Fruit fly (Drosophila melanogaster) whole organism, prepupa: Measurements from ENCODE around the gene Bx.
A peak's percentile ranks its signal among the peaks of the same experiment; 100 is the strongest.

ENCODE experiments used
- CG11762 ChIP-seq: fragments of 200-800 bp; sonication (Bioruptor generic); optimal IDR thresholded peaks from 3 replicates; lab custom pipeline; 2016; ENCODE audit warnings: missing biosample characterization, missing genetic modification characterization; ENCODE audit not compliant: insufficient read depth
- CG31627 ChIP-seq: fragments of 200-800 bp; sonication (Bioruptor generic); optimal IDR thresholded peaks from 3 replicates; lab custom pipeline; 2016; ENCODE audit warnings: missing biosample characterization, missing genetic modification characterization
- CG6854 ChIP-seq: fragments of 200-800 bp; sonication (Bioruptor generic); optimal IDR thresholded peaks from 2 replicates; lab custom pipeline; 2017; ENCODE audit warnings: missing biosample characterization, mild to moderate bottlenecking, missing genetic modification characterization
- Sox14 ChIP-seq: fragments of 200-800 bp; sonication (Bioruptor generic); optimal IDR thresholded peaks from 3 replicates; lab custom pipeline; 2016; ENCODE audit warnings: missing biosample characterization, missing genetic modification characterization
- fkh ChIP-seq: fragments of 200-800 bp; sonication (Bioruptor generic); optimal IDR thresholded peaks from 3 replicates; lab custom pipeline; 2017; ENCODE audit warnings: missing biosample characterization, mild to moderate bottlenecking, missing genetic modification characterization, moderate library complexity
- salr ChIP-seq, 2 experiments: fragments of 200-800 bp; sonication (Bioruptor generic); optimal IDR thresholded peaks; 3 replicates each; lab custom pipeline; 2016 to 2018; ENCODE audit warnings: missing biosample characterization in 2 of 2, missing genetic modification characterization in 2 of 2, mild to moderate bottlenecking in 1 of 2

- TF ChIP-seq salr (GFP tag; optimal IDR thresholded peaks at IDR 0.05; lab: Kevin White, UChicago) (peak; percentile 33 to 53), fkh (GFP tag; lab: Kevin White, UChicago) (no peak), Sox14 (GFP tag; lab: Kevin White, UChicago) (no peak), CG6854 (GFP tag; lab: Kevin White, UChicago) (no peak), CG11762 (GFP tag; lab: Kevin White, UChicago) (no peak), CG31627 (GFP tag; lab: Kevin White, UChicago) (no peak)
Observed at dm6 chrX:18544732-18545131, 29.5 kb downstream of the Bx start.
